Worm (Caenorhabditis elegans): ENCODE results near the gene pph-4.2.

ce11 chrIII:12367891-12368290 is 9.2 kb downstream of the pph-4.2 start:
- TF ChIP-seq ceh-39 (tag; optimal IDR thresholded peaks at IDR 0.05) (no peak), elt-3 (tag; optimal IDR thresholded peaks at IDR 0.05) (no peak)
